Fruit fly (Drosophila melanogaster): Measurements from ENCODE around the gene Ir94c.
A peak's percentile ranks its signal among the peaks of the same experiment; 100 is the strongest.

The Ir94c gene

dm6 chr3R:22139113-22139512, 19.9 kb upstream of the Ir94c start (continued):
- TF ChIP-seq jing (GFP tag; optimal IDR thresholded peaks at IDR 0.05) (peak; percentile 63), CG2678 (tag; optimal IDR thresholded peaks at IDR 0.05) (peak; percentile 55), Mrtf (GFP tag; IDR thresholded peaks at IDR 0.05) (no peak), pzg (GFP tag; optimal IDR thresholded peaks at IDR 0.05) (no peak), CG1832 (GFP tag; optimal IDR thresholded peaks at IDR 0.05) (no peak), Usf (GFP tag; optimal IDR thresholded peaks at IDR 0.05) (peak; percentile 7), CG7987 (GFP tag; optimal IDR thresholded peaks at IDR 0.05) (no peak), CG15601 (tag; optimal IDR thresholded peaks at IDR 0.05) (peak; percentile 34), pum (GFP tag; optimal IDR thresholded peaks at IDR 0.05) (peak; percentile 65), grau (tag; optimal IDR thresholded peaks at IDR 0.05) (peak; percentile 38), luna (GFP tag; optimal IDR thresholded peaks at IDR 0.05) (no peak), nerfin-2 (GFP tag; IDR thresholded peaks at IDR 0.05; ENCODE audit: partially characterized antibody) (no peak), hkb (optimal IDR thresholded peaks at IDR 0.05) (no peak), hkb (GFP tag; IDR thresholded peaks at IDR 0.05) (peak; percentile 81), CG17802 (tag; optimal IDR thresholded peaks at IDR 0.05) (peak; percentile 51), CG8944 (GFP tag; optimal IDR thresholded peaks at IDR 0.05) (peak; percentile 51), lov (optimal IDR thresholded peaks at IDR 0.05) (no peak), lov (GFP tag; IDR thresholded peaks at IDR 0.05) (peak; percentile 74; the same call in 2 of the 3 replicates), sisA (GFP tag; IDR thresholded peaks at IDR 0.05) (peak; percentile 75), Aef1 (GFP tag; IDR thresholded peaks at IDR 0.05) (peak; percentile 61; the same call in 2 of the 3 replicates), Fer3 (tag; optimal IDR thresholded peaks at IDR 0.05) (peak; percentile 35), Dip2 (GFP tag; IDR thresholded peaks at IDR 0.05) (no peak), tll (GFP tag; optimal IDR thresholded peaks at IDR 0.05) (no peak), seq (GFP tag; IDR thresholded peaks at IDR 0.05) (peak; percentile 74), CG9797 (GFP tag; optimal IDR thresholded peaks at IDR 0.05) (no peak), row (GFP tag; IDR thresholded peaks at IDR 0.05) (peak; percentile 31; the same call in 2 of the 3 replicates), amos (GFP tag; IDR thresholded peaks at IDR 0.05; ENCODE audit: partially characterized antibody) (no peak), Hmr (GFP tag; optimal IDR thresholded peaks at IDR 0.05) (peak; percentile 11), TFAM (GFP tag; optimal IDR thresholded peaks at IDR 0.05) (no peak), CG34376 (GFP tag; optimal IDR thresholded peaks at IDR 0.05) (no peak), h (optimal IDR thresholded peaks at IDR 0.05) (no peak), Pdp1 (GFP tag; optimal IDR thresholded peaks at IDR 0.05) (peak; percentile 50 to 60), CG12942 (GFP tag; optimal IDR thresholded peaks at IDR 0.05) (peak; percentile 33), Oaz (GFP tag; IDR thresholded peaks at IDR 0.05) (peak; percentile 27; the same call in 1 of the 2 replicates), CG17359 (tag; optimal IDR thresholded peaks at IDR 0.05) (peak; percentile 66), ERR (GFP tag; optimal IDR thresholded peaks at IDR 0.05) (no peak), MBD-R2 (GFP tag; IDR thresholded peaks at IDR 0.05) (no peak), NC2β (GFP tag; optimal IDR thresholded peaks at IDR 0.05) (peak; percentile 39), CG8359 (GFP tag; optimal IDR thresholded peaks at IDR 0.05; ENCODE audit: borderline replicate concordance) (peak; percentile 26), CG6254 (GFP tag; optimal IDR thresholded peaks at IDR 0.05) (peak; percentile 72), vvl (GFP tag; IDR thresholded peaks at IDR 0.05) (peak; percentile 80), lab (GFP tag; optimal IDR thresholded peaks at IDR 0.05) (peak; percentile 60), CHES-1-like (GFP tag; optimal IDR thresholded peaks at IDR 0.05) (no peak), CG17612 (GFP tag; IDR thresholded peaks at IDR 0.05) (no peak), sqz (GFP tag; optimal IDR thresholded peaks at IDR 0.05) (peak; percentile 3), Neu2 (GFP tag; optimal IDR thresholded peaks at IDR 0.05; ENCODE audit: borderline replicate concordance) (peak; percentile 46), CG11723 (GFP tag; optimal IDR thresholded peaks at IDR 0.05) (peak; percentile 20), CG8765 (GFP tag; IDR thresholded peaks at IDR 0.05) (peak; percentile 65), CG14014 (GFP tag; IDR thresholded peaks at IDR 0.05) (peak; percentile 27; the same call in 1 of the 2 replicates), gem (tag; optimal IDR thresholded peaks at IDR 0.05) (peak; percentile 76), tup (GFP tag; optimal IDR thresholded peaks at IDR 0.05) (peak; percentile 22)

Measured in whole organism, embryonic.